Fruit fly (Drosophila melanogaster): Measurements from ENCODE around the gene Obp18a.

The Obp18a gene

dm6 chrX:19164726-19165125 lies 29.1 kb upstream of the Obp18a start (continued):
- no peak for TF ChIP-seq Hsf (GFP tag; optimal IDR thresholded peaks at IDR 0.05)
- no peak for TF ChIP-seq Vsx1 (GFP tag; optimal IDR thresholded peaks at IDR 0.05)
- no peak for TF ChIP-seq CG12744 (GFP tag; optimal IDR thresholded peaks at IDR 0.05)
- no peak for TF ChIP-seq CG11696 (GFP tag; IDR thresholded peaks at IDR 0.05)
- no peak for TF ChIP-seq bigmax (GFP tag; optimal IDR thresholded peaks at IDR 0.05)
- TF ChIP-seq inv (GFP tag; IDR thresholded peaks at IDR 0.05; ENCODE audit: partially characterized antibody), result no peak
- TF ChIP-seq CG12071 (GFP tag; optimal IDR thresholded peaks at IDR 0.05), result no peak
- TF ChIP-seq exex (tag; optimal IDR thresholded peaks at IDR 0.05), result no peak
- TF ChIP-seq sima (GFP tag; optimal IDR thresholded peaks at IDR 0.05), result no peak
- TF ChIP-seq aop (GFP tag; IDR thresholded peaks at IDR 0.05), result no peak
- no peak for TF ChIP-seq CG2202 (tag; optimal IDR thresholded peaks at IDR 0.05)
- TF ChIP-seq CG10431 (GFP tag; optimal IDR thresholded peaks at IDR 0.05), result no peak
- TF ChIP-seq CG14014 (GFP tag; IDR thresholded peaks at IDR 0.05), result no peak
- TF ChIP-seq Gsc (GFP tag; IDR thresholded peaks at IDR 0.05), result no peak
- no peak for TF ChIP-seq da (GFP tag; optimal IDR thresholded peaks at IDR 0.05)
- TF ChIP-seq Rx (GFP tag; IDR thresholded peaks at IDR 0.05), result no peak
- no peak for TF ChIP-seq CG6654 (GFP tag; optimal IDR thresholded peaks at IDR 0.05)
- TF ChIP-seq BtbVII (GFP tag; optimal IDR thresholded peaks at IDR 0.05), result no peak
- no peak for TF ChIP-seq ranshi (GFP tag; IDR thresholded peaks at IDR 0.05)
- TF ChIP-seq Aef1 (GFP tag; IDR thresholded peaks at IDR 0.05), result 0 out of 3 replicates have a peak, but pooled peaks have one; percentile 17
- no peak for TF ChIP-seq ERR (GFP tag; optimal IDR thresholded peaks at IDR 0.05)
- TF ChIP-seq Mes4 (GFP tag; optimal IDR thresholded peaks at IDR 0.05), result no peak
- 0 out of 2 replicates have a peak, but pooled peaks have one; percentile 21 for TF ChIP-seq CG31441 (GFP tag; IDR thresholded peaks at IDR 0.05)
- TF ChIP-seq crc (GFP tag; optimal IDR thresholded peaks at IDR 0.05), result peak; percentile 15
- TF ChIP-seq CG18262 (tag; optimal IDR thresholded peaks at IDR 0.05), result no peak
- no peak for TF ChIP-seq repo (GFP tag; optimal IDR thresholded peaks at IDR 0.05)
- no peak for TF ChIP-seq CG7372 (GFP tag; IDR thresholded peaks at IDR 0.05)
- no peak for TF ChIP-seq CG8765 (GFP tag; IDR thresholded peaks at IDR 0.05)
- TF ChIP-seq z (GFP tag; IDR thresholded peaks at IDR 0.05), result no peak
- TF ChIP-seq dysf (GFP tag; IDR thresholded peaks at IDR 0.05), result peak; percentile 34; the same call in 2 of the 3 replicates
- TF ChIP-seq CG11723 (GFP tag; optimal IDR thresholded peaks at IDR 0.05), result no peak
- no peak for TF ChIP-seq HLH4C (GFP tag; IDR thresholded peaks at IDR 0.05; ENCODE audit: partially characterized antibody)
- TF ChIP-seq usp (GFP tag; optimal IDR thresholded peaks at IDR 0.05), result no peak
- no peak for TF ChIP-seq CG2116 (GFP tag; optimal IDR thresholded peaks at IDR 0.05)
- no peak for TF ChIP-seq disco-r (GFP tag; optimal IDR thresholded peaks at IDR 0.05)
- no peak for TF ChIP-seq NC2β (GFP tag; optimal IDR thresholded peaks at IDR 0.05)
- no peak for TF ChIP-seq Mrtf (GFP tag; IDR thresholded peaks at IDR 0.05)
- TF ChIP-seq Xbp1 (GFP tag; optimal IDR thresholded peaks at IDR 0.05), result peak; percentile 42
- TF ChIP-seq nerfin-1 (tag; optimal IDR thresholded peaks at IDR 0.05), result no peak
- no peak for TF ChIP-seq esg (GFP tag; conservative IDR thresholded peaks at IDR 0.05)
- no peak for TF ChIP-seq dimm (GFP tag; IDR thresholded peaks at IDR 0.05)
- TF ChIP-seq Meics (GFP tag; optimal IDR thresholded peaks at IDR 0.05), result peak; percentile 21
- TF ChIP-seq Kr (GFP tag; optimal IDR thresholded peaks at IDR 0.05), result no peak
- no peak for TF ChIP-seq YL-1 (GFP tag; optimal IDR thresholded peaks at IDR 0.05)
- peak; percentile 23 for TF ChIP-seq Oli (tag; optimal IDR thresholded peaks at IDR 0.05)
- no peak for TF ChIP-seq CG15514 (GFP tag; optimal IDR thresholded peaks at IDR 0.05)
- TF ChIP-seq CG4328 (GFP tag; optimal IDR thresholded peaks at IDR 0.05), result no peak
- TF ChIP-seq CG13894 (tag; optimal IDR thresholded peaks at IDR 0.05), result no peak
- TF ChIP-seq kay (GFP tag; optimal IDR thresholded peaks at IDR 0.05), result no peak
- TF ChIP-seq p53 (GFP tag; optimal IDR thresholded peaks at IDR 0.05), result no peak
- no peak for TF ChIP-seq crp (GFP tag; optimal IDR thresholded peaks at IDR 0.05)
- no peak for TF ChIP-seq tup (GFP tag; optimal IDR thresholded peaks at IDR 0.05)
